Worm (Caenorhabditis elegans) whole organism, midembryonic: ENCODE data around the gene bath-5.

ENCODE experiments used
- T22C8.4 ChIP-seq: fragments of 200-800 bp; sonication (Bioruptor generic); IDR thresholded peaks from 2 replicates; pipeline ENCODE4 v1.3.6; 2022; ENCODE audit warnings: missing genetic modification characterization, missing compliant biosample characterization
- klf-2 ChIP-seq: fragments of 200-800 bp; sonication (Bioruptor generic); conservative IDR thresholded peaks from 2 replicates; pipeline ENCODE4 v1.3.6; 2022; ENCODE audit warnings: missing genetic modification reagents, missing genetic modification characterization, missing compliant biosample characterization
- med-1 ChIP-seq: sonication (generic microtip); optimal IDR thresholded peaks from 2 replicates; lab custom pipeline; 2017; ENCODE audit warnings: missing genetic modification characterization, mild to moderate bottlenecking, missing compliant biosample characterization, antibody characterized with exemption, missing genetic modification reagents; ENCODE audit not compliant: insufficient read depth

Gene bath-5

DNA sequence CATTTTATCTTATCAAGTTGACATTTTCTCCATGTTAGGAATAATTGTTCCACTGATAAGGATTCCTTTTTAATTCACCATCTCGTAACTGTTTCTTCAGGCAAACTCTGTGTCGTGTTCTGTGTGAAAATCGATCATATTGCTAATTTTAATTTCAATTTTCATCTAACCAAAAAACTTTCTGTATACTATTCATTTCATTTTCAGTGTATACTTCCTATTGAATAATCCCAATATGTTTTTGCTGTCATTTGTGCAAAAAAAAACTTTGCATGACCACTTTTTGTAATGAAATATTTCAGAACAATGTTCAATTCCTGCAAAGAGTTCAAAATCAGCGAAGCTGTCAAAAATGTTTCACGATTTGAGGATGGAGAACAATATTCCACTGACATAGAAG, 44.8 kb downstream of the bath-5 start, which contains the start of gene Y16E11A.4:
Gene Y16E11A.4, plus strand, starts transcription at position 301 of the 400 bp plus-strand sequence.
- TF ChIP-seq med-1 (GFP tag; lab: Kevin White, UChicago) (no peak), T22C8.4 (GFP tag; lab: Robert Waterston, UW) (no peak), klf-2 (GFP tag; lab: Robert Waterston, UW) (no peak)
